Fruit fly (Drosophila melanogaster) S2 (cell line): ENCODE results near the gene nyo.

ENCODE experiments used
- CG8478 ChIP-seq: fragments of >200 bp; optimal IDR thresholded peaks from 2 replicates; lab custom pipeline; 2018
- CTCF ChIP-seq, 2 experiments: fragments of >200 bp; optimal IDR thresholded peaks; 2 replicates each; lab custom pipeline; 2018

The nyo gene

dm6 chr3R:31542721-31543120, at the start of gene nyo:
TSS of gene nyo (plus strand) at chr3R:31543032.
- no peak for TF ChIP-seq CG8478 (lab: Kevin White, UChicago)
- no peak for TF ChIP-seq CTCF (optimal IDR thresholded peaks at IDR 0.05; lab: Kevin White, UChicago)

- TF ChIP-seq CTCF (optimal IDR thresholded peaks at IDR 0.05; lab: Kevin White, UChicago) (no peak), CG8478 (lab: Kevin White, UChicago) (no peak)
Measured at dm6 chr3R:31499114-31499513, 43.7 kb upstream of the nyo start, which contains the start of gene mey. TSS of gene mey (plus strand) at chr3R:31499235.

- TF ChIP-seq CG8478 (lab: Kevin White, UChicago) (no peak), CTCF (optimal IDR thresholded peaks at IDR 0.05; lab: Kevin White, UChicago) (no peak)
Measured at dm6 chr3R:31503665-31504064, 39.2 kb upstream of the nyo start.

- TF ChIP-seq CTCF (optimal IDR thresholded peaks at IDR 0.05; lab: Kevin White, UChicago) (no peak), CG8478 (lab: Kevin White, UChicago) (no peak)
Measured at dm6 chr3R:31504731-31505252, 38.0 kb upstream of the nyo start.

dm6 chr3R:31505254-31505689, 37.6 kb upstream of the nyo start:
- TF ChIP-seq CG8478 (lab: Kevin White, UChicago) = no peak
- no peak for TF ChIP-seq CTCF (optimal IDR thresholded peaks at IDR 0.05; lab: Kevin White, UChicago)

dm6 chr3R:31512040-31512439, 30.8 kb upstream of the nyo start:
- TF ChIP-seq CG8478 (lab: Kevin White, UChicago) = no peak
- TF ChIP-seq CTCF (optimal IDR thresholded peaks at IDR 0.05; lab: Kevin White, UChicago) = no peak

- TF ChIP-seq CTCF (optimal IDR thresholded peaks at IDR 0.05; lab: Kevin White, UChicago) = peak; percentile 55 to 66
- TF ChIP-seq CG8478 (lab: Kevin White, UChicago) = no peak
Measured at dm6 chr3R:31514582-31514981, 28.2 kb upstream of the nyo start.

- TF ChIP-seq CTCF (optimal IDR thresholded peaks at IDR 0.05; lab: Kevin White, UChicago) (no peak), CG8478 (lab: Kevin White, UChicago) (no peak)
Measured at dm6 chr3R:31527875-31528274, 15.0 kb upstream of the nyo start.

- no peak for TF ChIP-seq CG8478 (lab: Kevin White, UChicago)
- no peak for TF ChIP-seq CTCF (optimal IDR thresholded peaks at IDR 0.05; lab: Kevin White, UChicago)
Measured at dm6 chr3R:31541915-31542314, 917 bp upstream of the nyo start.

- TF ChIP-seq CTCF (optimal IDR thresholded peaks at IDR 0.05; lab: Kevin White, UChicago) (no peak), CG8478 (lab: Kevin White, UChicago) (no peak)
Measured at dm6 chr3R:31548766-31549510, 6.1 kb downstream of the nyo start.

dm6 chr3R:31550910-31551309, 8.1 kb downstream of the nyo start:
- no peak for TF ChIP-seq CTCF (optimal IDR thresholded peaks at IDR 0.05; lab: Kevin White, UChicago)
- no peak for TF ChIP-seq CG8478 (lab: Kevin White, UChicago)

- TF ChIP-seq CG8478 (lab: Kevin White, UChicago) (no peak), CTCF (optimal IDR thresholded peaks at IDR 0.05; lab: Kevin White, UChicago) (no peak)
Measured at dm6 chr3R:31558720-31559280, 16.0 kb downstream of the nyo start.

- TF ChIP-seq CTCF (optimal IDR thresholded peaks at IDR 0.05; lab: Kevin White, UChicago) (no peak), CG8478 (lab: Kevin White, UChicago) (no peak)
Measured at dm6 chr3R:31559781-31560180, 16.9 kb downstream of the nyo start.

dm6 chr3R:31564164-31564563, 21.3 kb downstream of the nyo start:
- TF ChIP-seq CG8478 (lab: Kevin White, UChicago) (no peak), CTCF (optimal IDR thresholded peaks at IDR 0.05; lab: Kevin White, UChicago) (no peak)

- TF ChIP-seq CG8478 (lab: Kevin White, UChicago) (no peak), CTCF (optimal IDR thresholded peaks at IDR 0.05; lab: Kevin White, UChicago) (no peak)
Measured at dm6 chr3R:31564588-31564987, 21.8 kb downstream of the nyo start.
